Fruit fly (Drosophila melanogaster) whole organism, wandering third instar larva: ENCODE data around the gene Ir10a.
A peak's percentile ranks its signal among the peaks of the same experiment; 100 is the strongest.

Experiments
- Abd-B ChIP-seq: fragments of >200 bp; optimal IDR thresholded peaks from 2 replicates; lab custom pipeline; 2017; ENCODE audit warnings: missing biosample characterization, missing genetic modification characterization
- CG32264 ChIP-seq: fragments of 200-800 bp; sonication (Bioruptor generic); optimal IDR thresholded peaks from 2 replicates; lab custom pipeline; 2016; ENCODE audit warnings: missing biosample characterization, missing genetic modification characterization
- CG9705 ChIP-seq: fragments of 200-800 bp; sonication (Bioruptor generic); optimal IDR thresholded peaks from 2 replicates; lab custom pipeline; 2018; ENCODE audit warnings: missing biosample characterization, mild to moderate bottlenecking, missing genetic modification characterization
- CrebA ChIP-seq: fragments of 200-800 bp; sonication (Bioruptor generic); optimal IDR thresholded peaks from 2 replicates; lab custom pipeline; 2016; ENCODE audit warnings: missing biosample characterization, mild to moderate bottlenecking, missing genetic modification characterization, borderline replicate concordance
- Dfd ChIP-seq: fragments of >200 bp; optimal IDR thresholded peaks from 2 replicates; lab custom pipeline; 2017; ENCODE audit warnings: missing biosample characterization, missing genetic modification characterization
- Dif ChIP-seq: fragments of 200-275, 200-300 bp; sonication (Bioruptor generic); optimal IDR thresholded peaks from 2 replicates; lab custom pipeline; 2018; ENCODE audit warnings: missing biosample characterization, missing genetic modification characterization; ENCODE audit not compliant: partially characterized antibody
- GATAd ChIP-seq: sonication (Bioruptor generic); optimal IDR thresholded peaks from 2 replicates; lab custom pipeline; 2016; ENCODE audit warnings: missing biosample characterization, missing genetic modification characterization
- HLH106 ChIP-seq: fragments of 200-800 bp; optimal IDR thresholded peaks from 3 replicates; lab custom pipeline; 2019; ENCODE audit warnings: missing biosample characterization, mild to moderate bottlenecking, missing genetic modification characterization, moderate library complexity
- Hnf4 ChIP-seq: fragments of 200-800 bp; sonication (Bioruptor generic); optimal IDR thresholded peaks from 2 replicates; lab custom pipeline; 2016; ENCODE audit warnings: missing biosample characterization, mild to moderate bottlenecking, missing genetic modification characterization
- Hr78 ChIP-seq: fragments of >200 bp; optimal IDR thresholded peaks from 2 replicates; lab custom pipeline; 2017; ENCODE audit warnings: missing biosample characterization, missing genetic modification characterization
- Hr83 ChIP-seq: fragments of 200-300 bp; sonication (Bioruptor generic); optimal IDR thresholded peaks from 2 replicates; lab custom pipeline; 2016; ENCODE audit warnings: missing biosample characterization, mild to moderate bottlenecking, missing genetic modification characterization, moderate library complexity; ENCODE audit not compliant: poor library complexity, severe bottlenecking
- Jra ChIP-seq: sonication (Bioruptor generic); optimal IDR thresholded peaks from 2 replicates; lab custom pipeline; 2016; ENCODE audit warnings: missing biosample characterization, missing genetic modification characterization
- Mio ChIP-seq: sonication (Bioruptor generic); optimal IDR thresholded peaks from 2 replicates; lab custom pipeline; 2016; ENCODE audit warnings: missing biosample characterization, missing genetic modification characterization
- Myc ChIP-seq: fragments of >200 bp; optimal IDR thresholded peaks from 2 replicates; lab custom pipeline; 2017
- N ChIP-seq: fragments of >200 bp; optimal IDR thresholded peaks from 2 replicates; lab custom pipeline; 2018; ENCODE audit warnings: missing biosample characterization, missing external identifiers, missing genetic modification characterization
- OdsH ChIP-seq: fragments of 200-800 bp; sonication (Bioruptor generic); optimal IDR thresholded peaks from 2 replicates; lab custom pipeline; 2016; ENCODE audit warnings: missing biosample characterization, mild to moderate bottlenecking, missing genetic modification characterization
- Rel ChIP-seq, 2 experiments: fragments of 200-800 bp; sonication (Bioruptor generic) in 1 of 2; optimal IDR thresholded peaks; 2 replicates in 1 of 2; 3 replicates in 1 of 2; lab custom pipeline; 2016 to 2019; ENCODE audit warnings: mild to moderate bottlenecking in 2 of 2, missing biosample characterization in 2 of 2, missing genetic modification characterization in 2 of 2, moderate library complexity in 1 of 2
- Sp1 ChIP-seq: fragments of 200-800 bp; sonication (Bioruptor generic); optimal IDR thresholded peaks from 3 replicates; lab custom pipeline; 2019; ENCODE audit warnings: missing biosample characterization, mild to moderate bottlenecking, missing genetic modification characterization, moderate library complexity
- Vsx2 ChIP-seq: fragments of 200-300, 225-300 bp; sonication (Bioruptor generic); optimal IDR thresholded peaks from 2 replicates; lab custom pipeline; 2018; ENCODE audit warnings: missing biosample characterization, missing genetic modification characterization; ENCODE audit not compliant: partially characterized antibody
- br ChIP-seq: fragments of 200-800 bp; sonication (Bioruptor generic); optimal IDR thresholded peaks from 2 replicates; lab custom pipeline; 2016; ENCODE audit warnings: missing biosample characterization, missing genetic modification characterization
- brk ChIP-seq: fragments of 200-800 bp; sonication (Bioruptor generic); optimal IDR thresholded peaks from 2 replicates; lab custom pipeline; 2016; ENCODE audit warnings: missing biosample characterization, mild to moderate bottlenecking, missing genetic modification characterization
- dl ChIP-seq, 2 experiments: fragments of 175-275, 200-275 bp in 1 of 2; fragments of 200-275 bp in 1 of 2; sonication (Bioruptor generic); optimal IDR thresholded peaks; lab custom pipeline; 2018; ENCODE audit warnings: mild to moderate bottlenecking in 2 of 2, missing biosample characterization in 2 of 2, missing genetic modification characterization in 2 of 2, moderate library complexity in 2 of 2; ENCODE audit not compliant: partially characterized antibody in 2 of 2, insufficient read depth in 1 of 2
- dsf ChIP-seq: sonication (Bioruptor generic); optimal IDR thresholded peaks from 2 replicates; lab custom pipeline; 2016; ENCODE audit warnings: missing biosample characterization, missing genetic modification characterization, borderline replicate concordance
- ey ChIP-seq: fragments of 200-800 bp; sonication (Bioruptor generic); optimal IDR thresholded peaks from 2 replicates; lab custom pipeline; 2016; ENCODE audit warnings: missing biosample characterization, missing genetic modification characterization
- foxo ChIP-seq, 2 experiments: fragments of 200-800 bp; sonication (Bioruptor generic); optimal IDR thresholded peaks; 2 replicates in 1 of 2; 3 replicates in 1 of 2; lab custom pipeline; 2016 to 2017; ENCODE audit warnings: missing biosample characterization in 2 of 2, missing genetic modification characterization in 2 of 2
- fru ChIP-seq: fragments of 200-800 bp; sonication (Bioruptor generic); optimal IDR thresholded peaks from 3 replicates; lab custom pipeline; 2016; ENCODE audit warnings: missing biosample characterization, mild to moderate bottlenecking, missing genetic modification characterization
- h ChIP-seq: fragments of 200-800 bp; sonication (Bioruptor generic); optimal IDR thresholded peaks from 3 replicates; lab custom pipeline; 2016; ENCODE audit warnings: missing biosample characterization, mild to moderate bottlenecking, missing genetic modification characterization
- jim ChIP-seq: fragments of 175-275, 200-325 bp; sonication (Bioruptor generic); optimal IDR thresholded peaks from 2 replicates; lab custom pipeline; 2016; ENCODE audit warnings: missing biosample characterization, mild to moderate bottlenecking, missing genetic modification characterization
- lola ChIP-seq: fragments of >200 bp; optimal IDR thresholded peaks from 2 replicates; lab custom pipeline; 2017; ENCODE audit warnings: missing biosample characterization, missing genetic modification characterization
- pan ChIP-seq: fragments of >200 bp; optimal IDR thresholded peaks from 2 replicates; lab custom pipeline; 2017
- psq ChIP-seq: fragments of 200-800 bp; sonication (Bioruptor generic); optimal IDR thresholded peaks from 3 replicates; lab custom pipeline; 2017; ENCODE audit warnings: missing biosample characterization, mild to moderate bottlenecking, missing genetic modification characterization, moderate library complexity
- rgr ChIP-seq: fragments of 200-800 bp; sonication (Bioruptor generic); optimal IDR thresholded peaks from 3 replicates; lab custom pipeline; 2016; ENCODE audit warnings: missing biosample characterization, mild to moderate bottlenecking, missing genetic modification characterization
- sage ChIP-seq: fragments of 200-800 bp; sonication (Bioruptor generic); optimal IDR thresholded peaks from 2 replicates; lab custom pipeline; 2016; ENCODE audit warnings: missing biosample characterization, mild to moderate bottlenecking, missing genetic modification characterization
- sv ChIP-seq: fragments of 200-800 bp; sonication (Bioruptor generic); optimal IDR thresholded peaks from 3 replicates; lab custom pipeline; 2016; ENCODE audit warnings: missing biosample characterization, missing genetic modification characterization
- usp ChIP-seq: fragments of >200 bp; optimal IDR thresholded peaks from 2 replicates; lab custom pipeline; 2017; ENCODE audit warnings: missing biosample characterization, missing genetic modification characterization
- woc ChIP-seq: sonication (Bioruptor generic); optimal IDR thresholded peaks from 2 replicates; lab custom pipeline; 2016; ENCODE audit warnings: missing biosample characterization, mild to moderate bottlenecking, missing genetic modification characterization

Ir10a gene

dm6 chrX:11311108-11311507 lies at the start of gene Ir10a:
TSS of gene Ir10a (minus strand) at chrX:11311208.
- TF ChIP-seq sv (no peak), N (GFP tag; lab: Kevin White, UChicago) (no peak), foxo (GFP tag; optimal IDR thresholded peaks at IDR 0.05; lab: Kevin White, UChicago) (no peak), Vsx2 (GFP tag; lab: Kevin White, UChicago) (no peak)

dm6 chrX:11359081-11359481 lies 48.1 kb upstream of the Ir10a start, which contains the start of gene Pa1:
TSS of gene Pa1 (plus strand) at chrX:11359236.
- TF ChIP-seq Hr83 (GFP tag; lab: Kevin White, UChicago) = peak; percentile 10
- no peak for TF ChIP-seq Hr78 (GFP tag; lab: Kevin White, UChicago)
- TF ChIP-seq Myc (lab: Kevin White, UChicago) = no peak
- no peak for TF ChIP-seq HLH106 (tag; lab: Kevin White, UChicago)
- TF ChIP-seq lola (GFP tag; lab: Kevin White, UChicago) = no peak
- peak; percentile 24 for TF ChIP-seq Sp1 (GFP tag; lab: Kevin White, UChicago)
- TF ChIP-seq Rel (GFP tag; optimal IDR thresholded peaks at IDR 0.05; lab: Kevin White, UChicago) = no peak
- peak; percentile 8 for TF ChIP-seq Rel (tag; optimal IDR thresholded peaks at IDR 0.05; lab: Kevin White, UChicago)
- TF ChIP-seq OdsH (GFP tag; lab: Kevin White, UChicago) = no peak
- TF ChIP-seq, all 38 proteins: peak for 3

- TF ChIP-seq usp (GFP tag; lab: Kevin White, UChicago) = no peak
- no peak for TF ChIP-seq OdsH (GFP tag; lab: Kevin White, UChicago)
- TF ChIP-seq Hnf4 (GFP tag; lab: Kevin White, UChicago) = no peak
- no peak for TF ChIP-seq dsf (GFP tag; lab: Kevin White, UChicago)
- TF ChIP-seq Hr78 (GFP tag; lab: Kevin White, UChicago) = no peak
- no peak for TF ChIP-seq HLH106 (tag; lab: Kevin White, UChicago)
- TF ChIP-seq Sp1 (GFP tag; lab: Kevin White, UChicago) = no peak
- TF ChIP-seq brk (GFP tag; lab: Kevin White, UChicago) = no peak
- TF ChIP-seq h (GFP tag; lab: Kevin White, UChicago) = no peak
Observed at dm6 chrX:11356648-11357047, 45.6 kb upstream of the Ir10a start.

- TF ChIP-seq Hr83 (GFP tag; lab: Kevin White, UChicago) = no peak
- TF ChIP-seq psq = peak; percentile 8
- no peak for TF ChIP-seq CG32264
- TF ChIP-seq br (GFP tag; lab: Kevin White, UChicago) = no peak
- TF ChIP-seq foxo (GFP tag; optimal IDR thresholded peaks at IDR 0.05; lab: Kevin White, UChicago) = peak in 1 of 2 experiments; percentile 41
- TF ChIP-seq CrebA (GFP tag; lab: Kevin White, UChicago) = no peak
- no peak for TF ChIP-seq sv
- no peak for TF ChIP-seq GATAd (GFP tag; lab: Kevin White, UChicago)
- TF ChIP-seq rgr (GFP tag; lab: Kevin White, UChicago) = no peak
- no peak for TF ChIP-seq Abd-B (GFP tag; lab: Kevin White, UChicago)
- TF ChIP-seq OdsH (GFP tag; lab: Kevin White, UChicago) = no peak
- no peak for TF ChIP-seq Rel (GFP tag; optimal IDR thresholded peaks at IDR 0.05; lab: Kevin White, UChicago)
- TF ChIP-seq Rel (tag; optimal IDR thresholded peaks at IDR 0.05; lab: Kevin White, UChicago) = no peak
- no peak for TF ChIP-seq brk (GFP tag; lab: Kevin White, UChicago)
- peak; percentile 4 for TF ChIP-seq Sp1 (GFP tag; lab: Kevin White, UChicago)
- TF ChIP-seq Myc (lab: Kevin White, UChicago) = no peak
Observed at dm6 chrX:11355708-11356174, 44.7 kb upstream of the Ir10a start, which contains the start of gene dsh. TSS of gene dsh (plus strand) at chrX:11355881.

dm6 chrX:11351351-11351750 lies 40.3 kb upstream of the Ir10a start:
- TF ChIP-seq br (GFP tag; lab: Kevin White, UChicago) (peak; percentile 93), Mio (GFP tag; lab: Kevin White, UChicago) (peak; percentile 81), Hr83 (GFP tag; lab: Kevin White, UChicago) (peak; percentile 93), Dfd (no peak), Myc (lab: Kevin White, UChicago) (no peak), Dif (no peak), N (GFP tag; lab: Kevin White, UChicago) (no peak), CG9705 (peak; percentile 80), HLH106 (tag; lab: Kevin White, UChicago) (peak; percentile 92), lola (GFP tag; lab: Kevin White, UChicago) (no peak), rgr (GFP tag; lab: Kevin White, UChicago) (peak; percentile 96), Abd-B (GFP tag; lab: Kevin White, UChicago) (no peak), Vsx2 (GFP tag; lab: Kevin White, UChicago) (no peak), dl (GFP tag; optimal IDR thresholded peaks at IDR 0.05; lab: Kevin White, UChicago; ENCODE audit: insufficient read depth in 1 of 2, partially characterized antibody in 2 of 2) (no peak), Hnf4 (GFP tag; lab: Kevin White, UChicago) (peak; percentile 93), usp (GFP tag; lab: Kevin White, UChicago) (no peak), sage (GFP tag; lab: Kevin White, UChicago) (peak; percentile 77), CG32264 (peak; percentile 83), jim (peak; percentile 68), woc (GFP tag; lab: Kevin White, UChicago) (peak; percentile 84), pan (no peak), Hr78 (GFP tag; lab: Kevin White, UChicago) (no peak), Rel (GFP tag; optimal IDR thresholded peaks at IDR 0.05; lab: Kevin White, UChicago) (no peak), Rel (tag; optimal IDR thresholded peaks at IDR 0.05; lab: Kevin White, UChicago) (peak; percentile 72), fru (GFP tag; lab: Kevin White, UChicago) (peak; percentile 92), OdsH (GFP tag; lab: Kevin White, UChicago) (peak; percentile 91), ey (GFP tag; lab: Kevin White, UChicago) (peak; percentile 95), Jra (GFP tag; lab: Kevin White, UChicago) (peak; percentile 71), h (GFP tag; lab: Kevin White, UChicago) (peak; percentile 95)
